Worm (Caenorhabditis elegans) whole organism, young adult: ENCODE data around the gene mop-25.1.

Experiments
- B0019.2 ChIP-seq: fragments of 200-800 bp; sonication (Bioruptor generic); conservative IDR thresholded peaks from 2 replicates; pipeline ENCODE4 v1.3.6; 2022; ENCODE audit warnings: missing genetic modification reagents, missing genetic modification characterization, missing compliant biosample characterization
- B0035.1 ChIP-seq: sonication (generic microtip); optimal IDR thresholded peaks from 2 replicates; lab custom pipeline; 2016; ENCODE audit warnings: missing genetic modification characterization, mild to moderate bottlenecking, missing compliant biosample characterization, missing genotype, missing genetic modification reagents
- B0261.1 ChIP-seq: sonication (generic microtip); optimal IDR thresholded peaks from 2 replicates; lab custom pipeline; 2016; ENCODE audit warnings: mild to moderate bottlenecking, missing genetic modification characterization, moderate library complexity, missing compliant biosample characterization
- B0336.3 ChIP-seq: fragments of 200-800 bp; sonication (Bioruptor generic); IDR thresholded peaks from 2 replicates; pipeline ENCODE4 v1.3.6; 2022; ENCODE audit warnings: missing genetic modification characterization, missing compliant biosample characterization
- C17E4.6 ChIP-seq: fragments of 200-800 bp; sonication (Bioruptor generic); IDR thresholded peaks from 2 replicates; pipeline ENCODE4 v1.3.6; 2022; ENCODE audit warnings: missing genetic modification reagents, missing genetic modification characterization, missing compliant biosample characterization
- F22D6.2 ChIP-seq: sonication (generic microtip); optimal IDR thresholded peaks from 2 replicates; lab custom pipeline; 2016; ENCODE audit warnings: mild to moderate bottlenecking, missing genetic modification characterization, missing compliant biosample characterization
- F37B4.10 ChIP-seq: fragments of 200-800 bp; sonication (Bioruptor generic); IDR thresholded peaks from 2 replicates; pipeline ENCODE4 v1.3.6; 2022; ENCODE audit warnings: missing genetic modification characterization, missing compliant biosample characterization
- F39B2.1 ChIP-seq: fragments of 200-800 bp; sonication (Bioruptor generic); IDR thresholded peaks from 2 replicates; pipeline ENCODE4 v1.3.6; 2022; ENCODE audit warnings: missing genetic modification reagents, missing genetic modification characterization, missing compliant biosample characterization
- F57C9.4 ChIP-seq: sonication (generic microtip); optimal IDR thresholded peaks from 2 replicates; lab custom pipeline; 2017; ENCODE audit warnings: mild to moderate bottlenecking, missing genetic modification characterization, missing compliant biosample characterization
- K11D2.4 ChIP-seq: fragments of 200-800 bp; sonication (Bioruptor generic); IDR thresholded peaks from 2 replicates; pipeline ENCODE4 v1.3.6; 2022; ENCODE audit warnings: missing genetic modification reagents, missing genetic modification characterization, missing compliant biosample characterization
- Y53G8AR.9 ChIP-seq: fragments of 200-800 bp; sonication (Bioruptor generic); conservative IDR thresholded peaks from 2 replicates; pipeline ENCODE4 v1.3.6; 2022; ENCODE audit warnings: missing genetic modification reagents, missing genetic modification characterization, missing compliant biosample characterization
- aptf-2 ChIP-seq: fragments of 200-800 bp; sonication (Bioruptor generic); conservative IDR thresholded peaks from 2 replicates; pipeline ENCODE4 v1.3.6; 2022; ENCODE audit warnings: missing genetic modification reagents, missing genetic modification characterization, missing compliant biosample characterization
- athp-1 ChIP-seq: sonication (generic microtip); optimal IDR thresholded peaks from 2 replicates; lab custom pipeline; 2017; ENCODE audit warnings: mild to moderate bottlenecking, missing genetic modification characterization, missing compliant biosample characterization
- ccch-3 ChIP-seq: fragments of 200-800 bp; sonication (Bioruptor generic); optimal IDR thresholded peaks from 2 replicates; lab custom pipeline; 2018; ENCODE audit warnings: mild to moderate bottlenecking, missing genetic modification characterization, missing compliant biosample characterization
- ceh-100 ChIP-seq: fragments of 200-800 bp; sonication (Bioruptor generic); IDR thresholded peaks from 2 replicates; pipeline ENCODE4 v1.3.6; 2022; ENCODE audit warnings: missing genetic modification reagents, missing genetic modification characterization, missing compliant biosample characterization
- ceh-91 ChIP-seq: fragments of 200-800 bp; sonication (Bioruptor generic); IDR thresholded peaks from 2 replicates; pipeline ENCODE4 v1.3.6; 2022; ENCODE audit warnings: missing genetic modification reagents, missing genetic modification characterization, missing compliant biosample characterization
- chd-7 ChIP-seq: sonication (generic microtip); optimal IDR thresholded peaks from 2 replicates; lab custom pipeline; 2016; ENCODE audit warnings: mild to moderate bottlenecking, missing genetic modification characterization, moderate library complexity, missing compliant biosample characterization
- die-1 ChIP-seq: sonication (generic microtip); optimal IDR thresholded peaks from 2 replicates; lab custom pipeline; 2016; ENCODE audit warnings: missing genotype, mild to moderate bottlenecking, missing genetic modification characterization, missing compliant biosample characterization
- dox-1 ChIP-seq: fragments of 200-800 bp; sonication (Bioruptor generic); IDR thresholded peaks from 2 replicates; pipeline ENCODE4 v1.3.6; 2022; ENCODE audit warnings: missing genetic modification reagents, missing genetic modification characterization, missing compliant biosample characterization
- egl-18 ChIP-seq: fragments of 200-800 bp; sonication (Bioruptor generic); IDR thresholded peaks from 2 replicates; pipeline ENCODE4 v1.3.6; 2022; ENCODE audit warnings: missing genetic modification reagents, missing genetic modification characterization, missing compliant biosample characterization
- egrh-3 ChIP-seq: fragments of 200-800 bp; sonication (Bioruptor generic); IDR thresholded peaks from 2 replicates; pipeline ENCODE4 v1.3.6; 2022; ENCODE audit warnings: missing genetic modification reagents, missing genetic modification characterization, missing compliant biosample characterization
- gei-17 ChIP-seq: fragments of 200-800 bp; sonication (Bioruptor generic); optimal IDR thresholded peaks from 2 replicates; lab custom pipeline; 2018; ENCODE audit warnings: mild to moderate bottlenecking, missing genetic modification characterization, missing compliant biosample characterization
- him-1 ChIP-seq: sonication (generic microtip); optimal IDR thresholded peaks from 2 replicates; lab custom pipeline; 2016; ENCODE audit warnings: missing genotype, missing genetic modification reagents, missing genetic modification characterization, missing compliant biosample characterization
- hlh-26 ChIP-seq: fragments of 200-800 bp; sonication (Bioruptor generic); conservative IDR thresholded peaks from 2 replicates; pipeline ENCODE4 v1.3.6; 2022; ENCODE audit warnings: missing genetic modification reagents, missing genetic modification characterization, missing compliant biosample characterization
- hsf-1 ChIP-seq: fragments of 200-800 bp; sonication (Bioruptor generic); IDR thresholded peaks from 2 replicates; pipeline ENCODE4 v1.3.6; 2022; ENCODE audit warnings: missing genetic modification reagents, missing genetic modification characterization, missing compliant biosample characterization
- let-607 ChIP-seq, 2 experiments: fragments of 200-800 bp in 1 of 2; sonication (Bioruptor generic) in 1 of 2; sonication (generic microtip) in 1 of 2; optimal IDR thresholded peaks; 2 replicates each; lab custom pipeline; 2016 to 2018; ENCODE audit warnings: mild to moderate bottlenecking in 2 of 2, missing compliant biosample characterization in 2 of 2, missing genetic modification characterization in 2 of 2, moderate library complexity in 2 of 2, missing genotype in 1 of 2
- lin-35 ChIP-seq, 3 experiments: fragments of 150-350 bp in 2 of 3; sonication (generic microtip) in 1 of 3; optimal IDR thresholded peaks; 2 replicates each; lab custom pipeline; 2014 to 2018; ENCODE audit warnings: missing biosample characterization in 3 of 3, missing genetic modification characterization in 3 of 3, missing genetic modification reagents in 3 of 3
- lir-1 ChIP-seq: fragments of 200-800 bp; sonication (Bioruptor generic); conservative IDR thresholded peaks from 2 replicates; pipeline ENCODE4 v1.3.6; 2022; ENCODE audit warnings: missing genetic modification reagents, missing genetic modification characterization, missing compliant biosample characterization
- madf-8 ChIP-seq: fragments of 200-800 bp; sonication (Bioruptor generic); conservative IDR thresholded peaks from 2 replicates; pipeline ENCODE4 v1.3.6; 2022; ENCODE audit warnings: missing genetic modification reagents, missing genetic modification characterization, missing compliant biosample characterization
- mel-28 ChIP-seq: sonication (generic microtip); optimal IDR thresholded peaks from 2 replicates; lab custom pipeline; 2016; ENCODE audit warnings: borderline replicate concordance, mild to moderate bottlenecking, missing genetic modification characterization, missing compliant biosample characterization
- nfya-2 ChIP-seq: fragments of 200-800 bp; sonication (Bioruptor generic); IDR thresholded peaks from 2 replicates; pipeline ENCODE4 v1.3.6; 2022; ENCODE audit warnings: missing genetic modification reagents, missing genetic modification characterization, missing compliant biosample characterization
- nfyb-1 ChIP-seq: fragments of 200-800 bp; sonication (Bioruptor generic); IDR thresholded peaks from 2 replicates; pipeline ENCODE4 v1.3.6; 2022; ENCODE audit warnings: missing genetic modification reagents, missing genetic modification characterization, missing compliant biosample characterization
- nhr-90 ChIP-seq: sonication (generic microtip); optimal IDR thresholded peaks from 2 replicates; lab custom pipeline; 2016; ENCODE audit warnings: missing genotype, mild to moderate bottlenecking, missing genetic modification characterization, missing compliant biosample characterization
- pbrm-1 ChIP-seq: fragments of 200-800 bp; sonication (Bioruptor generic); IDR thresholded peaks from 2 replicates; pipeline ENCODE4 v1.3.6; 2022; ENCODE audit warnings: missing genetic modification reagents, missing genetic modification characterization, missing compliant biosample characterization
- rcor-1 ChIP-seq: fragments of 200-800 bp; sonication (Bioruptor generic); IDR thresholded peaks from 2 replicates; pipeline ENCODE4 v1.3.6; 2022; ENCODE audit warnings: missing genetic modification reagents, missing genetic modification characterization, missing compliant biosample characterization
- sdz-38 ChIP-seq: sonication (generic microtip); optimal IDR thresholded peaks from 2 replicates; lab custom pipeline; 2016; ENCODE audit warnings: missing genotype, missing genetic modification characterization, missing compliant biosample characterization
- sea-2 ChIP-seq: fragments of 200-800 bp; sonication (Bioruptor generic); IDR thresholded peaks from 2 replicates; pipeline ENCODE4 v1.3.6; 2022; ENCODE audit warnings: missing genetic modification characterization, missing compliant biosample characterization
- snpc-1.1 ChIP-seq: sonication (generic microtip); optimal IDR thresholded peaks from 2 replicates; lab custom pipeline; 2017; ENCODE audit warnings: missing genetic modification characterization, mild to moderate bottlenecking, missing compliant biosample characterization, antibody characterized with exemption, moderate library complexity, missing genotype, missing genetic modification reagents; ENCODE audit not compliant: insufficient read depth
- somi-1 ChIP-seq: fragments of 200-800 bp; sonication (Bioruptor generic); optimal IDR thresholded peaks from 2 replicates; lab custom pipeline; 2018; ENCODE audit warnings: mild to moderate bottlenecking, missing genetic modification characterization, missing compliant biosample characterization
- tbp1 ChIP-seq: fragments of 200-800 bp; sonication (Bioruptor generic); optimal IDR thresholded peaks from 2 replicates; lab custom pipeline; 2018; ENCODE audit warnings: mild to moderate bottlenecking, missing genetic modification characterization, missing compliant biosample characterization
- tbx-9 ChIP-seq: sonication (generic microtip); optimal IDR thresholded peaks from 2 replicates; lab custom pipeline; 2016; ENCODE audit warnings: borderline replicate concordance, missing genetic modification characterization, inconsistent platforms, missing compliant biosample characterization
- unc-130 ChIP-seq: sonication (generic microtip); optimal IDR thresholded peaks from 2 replicates; lab custom pipeline; 2016; ENCODE audit warnings: missing genetic modification reagents, missing genetic modification characterization, missing compliant biosample characterization
- ztf-25 ChIP-seq: fragments of 200-800 bp; sonication (Bioruptor generic); IDR thresholded peaks from 2 replicates; pipeline ENCODE4 v1.3.6; 2022; ENCODE audit warnings: missing genetic modification reagents, missing genetic modification characterization, missing compliant biosample characterization
- ztf-3 ChIP-seq: fragments of 200-800 bp; sonication (Bioruptor generic); optimal IDR thresholded peaks from 2 replicates; lab custom pipeline; 2018; ENCODE audit warnings: mild to moderate bottlenecking, missing genetic modification characterization, missing compliant biosample characterization

The mop-25.1 gene

DNA sequence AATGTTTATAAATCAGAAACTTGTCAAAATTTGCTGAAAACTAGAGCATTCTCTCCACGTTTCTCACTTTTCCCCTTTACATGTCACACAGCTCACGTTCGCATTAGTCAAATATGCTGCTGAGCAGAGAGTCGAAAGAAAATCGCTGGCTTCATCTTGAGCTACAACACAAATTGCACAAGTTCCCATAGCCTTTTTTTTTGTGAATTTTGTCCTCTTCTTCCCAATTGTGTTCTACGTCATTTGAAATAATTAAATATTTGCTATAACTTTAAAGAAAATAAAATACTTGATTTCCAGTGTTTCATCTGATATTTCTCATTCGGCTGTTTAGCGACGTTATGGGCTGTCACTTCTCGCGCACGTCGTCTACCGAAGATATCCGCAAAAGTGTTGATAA lies 15.0 kb upstream of the mop-25.1 start, which contains the start of gene R02E12.5:
Gene R02E12.5, plus strand, starts transcription at position 301 of the 400 bp plus-strand sequence.
- TF ChIP-seq hlh-26 (GFP tag; lab: Robert Waterston, UW) (no peak), die-1 (no peak), ceh-100 (GFP tag; lab: Robert Waterston, UW) (no peak), hsf-1 (GFP tag; lab: Robert Waterston, UW) (no peak), ccch-3 (GFP tag; lab: Kevin White, UChicago) (no peak), somi-1 (GFP tag; lab: Kevin White, UChicago) (no peak), B0035.1 (tag; lab: Kevin White, UChicago) (no peak), ztf-25 (GFP tag; lab: Robert Waterston, UW) (no peak), F39B2.1 (GFP tag; lab: Robert Waterston, UW) (no peak), let-607 (tag; optimal IDR thresholded peaks at IDR 0.05; lab: Kevin White, UChicago) (no peak), F57C9.4 (no peak), ztf-3 (no peak), chd-7 (tag; lab: Kevin White, UChicago) (no peak), nfyb-1 (no peak), lin-35 (GFP tag; optimal IDR thresholded peaks at IDR 0.05; lab: Kevin White, UChicago) (no peak), B0019.2 (no peak), F37B4.10 (GFP tag; lab: Robert Waterston, UW) (no peak), C17E4.6 (GFP tag; lab: Robert Waterston, UW) (no peak)

ce11 chrX:4003220-4003619 lies 8.8 kb upstream of the mop-25.1 start, which contains the start of gene R02E12.12:
R02E12.12 (plus strand) TSS chrX:4003520.
- TF ChIP-seq dox-1: no peak
- no peak for TF ChIP-seq unc-130
- no peak for TF ChIP-seq nhr-90 (tag; lab: Kevin White, UChicago)
- no peak for TF ChIP-seq egl-18 (GFP tag; lab: Robert Waterston, UW)
- no peak for TF ChIP-seq K11D2.4
- TF ChIP-seq tbx-9: no peak
- no peak for TF ChIP-seq rcor-1 (GFP tag; lab: Robert Waterston, UW)
- no peak for TF ChIP-seq mel-28 (tag; lab: Kevin White, UChicago)
- no peak for TF ChIP-seq athp-1 (tag; lab: Kevin White, UChicago)
- TF ChIP-seq nfyb-1: no peak
- TF ChIP-seq madf-8 (GFP tag; lab: Robert Waterston, UW): no peak
- TF ChIP-seq egrh-3 (GFP tag; lab: Robert Waterston, UW): no peak
- no peak for TF ChIP-seq ceh-91 (GFP tag; lab: Robert Waterston, UW)
- TF ChIP-seq hsf-1 (GFP tag; lab: Robert Waterston, UW): no peak
- TF ChIP-seq sea-2 (GFP tag; lab: Robert Waterston, UW): no peak
- no peak for TF ChIP-seq tbp1 (GFP tag; lab: Kevin White, UChicago)
- TF ChIP-seq, all 124 proteins: peak for 0

ce11 chrX:4005014-4005413 lies 7.0 kb upstream of the mop-25.1 start, which contains the start of gene R02E12.4:
R02E12.4 (plus strand) TSS chrX:4005314.
- TF ChIP-seq athp-1 (tag; lab: Kevin White, UChicago): no peak
- no peak for TF ChIP-seq aptf-2 (GFP tag; lab: Robert Waterston, UW)
- TF ChIP-seq F22D6.2 (tag; lab: Kevin White, UChicago): no peak
- no peak for TF ChIP-seq ztf-3
- TF ChIP-seq pbrm-1: no peak
- no peak for TF ChIP-seq gei-17 (GFP tag; lab: Kevin White, UChicago)
- TF ChIP-seq ceh-100 (GFP tag; lab: Robert Waterston, UW): no peak
- TF ChIP-seq lin-35 (GFP tag; optimal IDR thresholded peaks at IDR 0.05; lab: Kevin White, UChicago): no peak
- no peak for TF ChIP-seq Y53G8AR.9 (GFP tag; lab: Robert Waterston, UW)
- no peak for TF ChIP-seq tbp1 (GFP tag; lab: Kevin White, UChicago)
- no peak for TF ChIP-seq snpc-1.1 (tag; lab: Kevin White, UChicago)
- TF ChIP-seq lir-1: no peak
- TF ChIP-seq F39B2.1 (GFP tag; lab: Robert Waterston, UW): no peak
- TF ChIP-seq B0261.1 (tag; lab: Kevin White, UChicago): no peak
- TF ChIP-seq sdz-38 (tag; lab: Kevin White, UChicago): no peak
- no peak for TF ChIP-seq hlh-26 (GFP tag; lab: Robert Waterston, UW)
- TF ChIP-seq him-1 (tag; lab: Kevin White, UChicago): no peak
- no peak for TF ChIP-seq B0336.3 (GFP tag; lab: Robert Waterston, UW)
- no peak for TF ChIP-seq nfya-2 (GFP tag; lab: Robert Waterston, UW)
- TF ChIP-seq, all 124 proteins: peak for 0
